Worm (Caenorhabditis elegans): ENCODE measurements around the gene F13D2.1.

Gene F13D2.1

DNA sequence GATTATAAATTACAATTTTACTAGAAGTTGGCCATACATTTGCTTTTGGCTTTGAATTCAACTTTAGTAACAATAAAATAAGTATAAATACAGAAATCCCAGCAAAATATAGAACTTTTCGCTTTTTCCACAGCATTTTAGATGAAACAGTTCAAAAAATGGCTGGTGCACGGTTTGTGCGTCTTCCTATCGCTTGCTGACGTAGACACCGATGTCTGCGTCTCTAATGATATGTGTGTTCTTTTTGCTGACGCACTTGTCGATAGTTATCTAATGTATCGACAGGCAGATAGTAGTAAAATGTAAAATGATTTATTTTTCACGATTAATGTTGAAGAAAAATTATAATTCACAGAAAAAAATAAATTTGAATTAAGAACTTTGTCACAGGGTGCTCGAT lies 17.5 kb upstream of the F13D2.1 start, which contains the start of gene hst-2 (continued):
- TF ChIP-seq vab-15 (tag; optimal IDR thresholded peaks at IDR 0.05) = no peak
- no peak for TF ChIP-seq nhr-28 (tag; optimal IDR thresholded peaks at IDR 0.05)
- no peak for TF ChIP-seq Y116A8C.19 (tag; optimal IDR thresholded peaks at IDR 0.05; ENCODE audit: borderline replicate concordance)
- no peak for TF ChIP-seq ets-5 (GFP tag; IDR thresholded peaks at IDR 0.05)
- no peak for TF ChIP-seq ces-1 (GFP tag; optimal IDR thresholded peaks at IDR 0.05)
- peak; percentile 95 for TF ChIP-seq rnt-1 (tag; optimal IDR thresholded peaks at IDR 0.05)
- peak; percentile 80 for TF ChIP-seq ceh-88 (GFP tag; IDR thresholded peaks at IDR 0.05)
- TF ChIP-seq ztf-11 (tag; optimal IDR thresholded peaks at IDR 0.05) = peak in 1 of 2 experiments; percentile 75
- peak; percentile 78 for TF ChIP-seq zip-4 (GFP tag; optimal IDR thresholded peaks at IDR 0.05)
- peak; percentile 81 for TF ChIP-seq lin-13 (GFP tag; optimal IDR thresholded peaks at IDR 0.05)
- peak; percentile 67 for TF ChIP-seq ztf-4 (tag; optimal IDR thresholded peaks at IDR 0.05)
- TF ChIP-seq snu-23 (GFP tag; optimal IDR thresholded peaks at IDR 0.05) = peak; percentile 96
- TF ChIP-seq swsn-7 (tag; optimal IDR thresholded peaks at IDR 0.05) = peak; percentile 94
- TF ChIP-seq sptf-1 (tag; optimal IDR thresholded peaks at IDR 0.05) = no peak
- TF ChIP-seq pag-3 (tag; optimal IDR thresholded peaks at IDR 0.05; ENCODE audit: borderline replicate concordance, insufficient read depth) = peak; percentile 39
- TF ChIP-seq alr-1 (tag; optimal IDR thresholded peaks at IDR 0.05; ENCODE audit: borderline replicate concordance) = no peak
- no peak for TF ChIP-seq C34B4.2 (tag; optimal IDR thresholded peaks at IDR 0.05)
- peak; percentile 88 for TF ChIP-seq mab-9 (GFP tag; IDR thresholded peaks at IDR 0.05)
- peak; percentile 70 for TF ChIP-seq skn-1 (tag; optimal IDR thresholded peaks at IDR 0.05)
- peak; percentile 97 for TF ChIP-seq nhr-20 (tag; optimal IDR thresholded peaks at IDR 0.05)
- peak; percentile 73 to 82 (median 77) for TF ChIP-seq dpl-1 (GFP tag; optimal IDR thresholded peaks at IDR 0.05)
- TF ChIP-seq grh-1 (GFP tag; IDR thresholded peaks at IDR 0.05) = peak; percentile 94
- peak; percentile 73 for TF ChIP-seq F16B12.6 (tag; optimal IDR thresholded peaks at IDR 0.05)
- peak; percentile 85 for TF ChIP-seq ceh-8 (GFP tag; optimal IDR thresholded peaks at IDR 0.05)
- peak; percentile 55 for TF ChIP-seq efl-3 (GFP tag; optimal IDR thresholded peaks at IDR 0.05)
- TF ChIP-seq hlh-17 (GFP tag; optimal IDR thresholded peaks at IDR 0.05; ENCODE audit: borderline replicate concordance) = no peak
- TF ChIP-seq pqm-1 (tag; optimal IDR thresholded peaks at IDR 0.05) = no peak
- peak; percentile 24 for TF ChIP-seq nhr-237 (tag; optimal IDR thresholded peaks at IDR 0.05)
- peak; percentile 74 to 91 for TF ChIP-seq lin-35 (GFP tag; optimal IDR thresholded peaks at IDR 0.05)
- peak; percentile 97 for TF ChIP-seq irx-1 (tag; optimal IDR thresholded peaks at IDR 0.05)
- no peak for TF ChIP-seq nhr-84 (tag; optimal IDR thresholded peaks at IDR 0.05)
- no peak for TF ChIP-seq unc-30 (tag; optimal IDR thresholded peaks at IDR 0.05)
- peak in 1 of 2 experiments; percentile 85 for TF ChIP-seq mdl-1 (tag; optimal IDR thresholded peaks at IDR 0.05)
- TF ChIP-seq sox-4 (tag; optimal IDR thresholded peaks at IDR 0.05) = peak; percentile 83
- TF ChIP-seq fkh-10 (GFP tag; optimal IDR thresholded peaks at IDR 0.05) = peak; percentile 68
- no peak for TF ChIP-seq ceh-90 (tag; optimal IDR thresholded peaks at IDR 0.05)
- TF ChIP-seq lin-15B (tag; optimal IDR thresholded peaks at IDR 0.05) = no peak
- peak; percentile 87 for TF ChIP-seq fos-1 (tag; optimal IDR thresholded peaks at IDR 0.05)
- TF ChIP-seq lin-14 (GFP tag; optimal IDR thresholded peaks at IDR 0.05) = peak; percentile 95
- peak; percentile 95 for TF ChIP-seq dsc-1 (tag; optimal IDR thresholded peaks at IDR 0.05)
- peak; percentile 88 for TF ChIP-seq nhr-77 (tag; optimal IDR thresholded peaks at IDR 0.05)
- peak; percentile 97 for TF ChIP-seq lin-39 (tag; optimal IDR thresholded peaks at IDR 0.05)
- no peak for TF ChIP-seq egl-27 (tag; optimal IDR thresholded peaks at IDR 0.05)
- no peak for TF ChIP-seq zag-1 (tag; optimal IDR thresholded peaks at IDR 0.05)
- TF ChIP-seq lsy-2 (tag; optimal IDR thresholded peaks at IDR 0.05) = peak; percentile 91 to 93
- no peak for TF ChIP-seq nhr-76 (tag; optimal IDR thresholded peaks at IDR 0.05)
- TF ChIP-seq nhr-47 (tag; optimal IDR thresholded peaks at IDR 0.05) = peak; percentile 96
- peak; percentile 76 for TF ChIP-seq aly-2 (tag; optimal IDR thresholded peaks at IDR 0.05)
- TF ChIP-seq nhr-11 (tag; optimal IDR thresholded peaks at IDR 0.05) = peak; percentile 89
- no peak for TF ChIP-seq unc-62 (GFP tag; optimal IDR thresholded peaks at IDR 0.05)
- TF ChIP-seq mef-2 (tag; optimal IDR thresholded peaks at IDR 0.05) = peak; percentile 84
- no peak for TF ChIP-seq nhr-12 (tag; optimal IDR thresholded peaks at IDR 0.05)
- peak; percentile 86 for TF ChIP-seq aha-1 (tag; optimal IDR thresholded peaks at IDR 0.05)

All from whole organism, L1 larva.